Worm (Caenorhabditis elegans): ENCODE results near the gene nhr-98.

- no peak for TF ChIP-seq attf-5 (GFP tag; optimal IDR thresholded peaks at IDR 0.05)
- TF ChIP-seq snpc-4 (GFP tag; optimal IDR thresholded peaks at IDR 0.05) = no peak
- peak in 2 of 4 experiments; percentile 57 to 72 for TF ChIP-seq snpc-4 (tag; optimal IDR thresholded peaks at IDR 0.05)
- no peak for TF ChIP-seq hsf-1 (GFP tag; IDR thresholded peaks at IDR 0.05)
- TF ChIP-seq die-1 (tag; optimal IDR thresholded peaks at IDR 0.05) = no peak
- no peak for TF ChIP-seq ceh-40 (GFP tag; IDR thresholded peaks at IDR 0.05)
- TF ChIP-seq B0035.1 (tag; optimal IDR thresholded peaks at IDR 0.05) = no peak
Observed at ce11 chrV:487980-488379, 34.3 kb downstream of the nhr-98 start.

All from whole organism, young adult.